Worm (Caenorhabditis elegans) whole organism, young adult: ENCODE data around the gene arx-5.

Experiments used
- F37B4.10 ChIP-seq: fragments of 200-800 bp; sonication (Bioruptor generic); IDR thresholded peaks from 2 replicates; pipeline ENCODE4 v1.3.6; 2022; ENCODE audit warnings: missing genetic modification characterization, missing compliant biosample characterization
- ama-1 ChIP-seq, 3 experiments: fragments of 150-350 bp in 1 of 3; sonication (generic microtip) in 2 of 3; optimal IDR thresholded peaks; 2 replicates each; lab custom pipeline; 2014 to 2018; ENCODE audit warnings: missing biosample characterization in 2 of 3, missing genetic modification characterization in 2 of 3, missing genetic modification reagents in 2 of 3
- ceh-58 ChIP-seq: fragments of 200-800 bp; sonication (Bioruptor generic); IDR thresholded peaks from 2 replicates; pipeline ENCODE4 v1.3.6; 2022; ENCODE audit warnings: missing genetic modification characterization, missing compliant biosample characterization
- die-1 ChIP-seq: sonication (generic microtip); optimal IDR thresholded peaks from 2 replicates; lab custom pipeline; 2016; ENCODE audit warnings: missing genotype, mild to moderate bottlenecking, missing genetic modification characterization, missing compliant biosample characterization
- dox-1 ChIP-seq: fragments of 200-800 bp; sonication (Bioruptor generic); IDR thresholded peaks from 2 replicates; pipeline ENCODE4 v1.3.6; 2022; ENCODE audit warnings: missing genetic modification reagents, missing genetic modification characterization, missing compliant biosample characterization
- lir-1 ChIP-seq: fragments of 200-800 bp; sonication (Bioruptor generic); conservative IDR thresholded peaks from 2 replicates; pipeline ENCODE4 v1.3.6; 2022; ENCODE audit warnings: missing genetic modification reagents, missing genetic modification characterization, missing compliant biosample characterization
- nhr-80 ChIP-seq: sonication (generic microtip); optimal IDR thresholded peaks from 2 replicates; lab custom pipeline; 2016; ENCODE audit warnings: missing genetic modification characterization, missing compliant biosample characterization
- repo-1 ChIP-seq: sonication (generic microtip); optimal IDR thresholded peaks from 2 replicates; lab custom pipeline; 2017; ENCODE audit warnings: mild to moderate bottlenecking, missing genetic modification characterization, missing compliant biosample characterization
- sdz-38 ChIP-seq: sonication (generic microtip); optimal IDR thresholded peaks from 2 replicates; lab custom pipeline; 2016; ENCODE audit warnings: missing genotype, missing genetic modification characterization, missing compliant biosample characterization
- snpc-1.1 ChIP-seq: sonication (generic microtip); optimal IDR thresholded peaks from 2 replicates; lab custom pipeline; 2017; ENCODE audit warnings: missing genetic modification characterization, mild to moderate bottlenecking, missing compliant biosample characterization, antibody characterized with exemption, moderate library complexity, missing genotype, missing genetic modification reagents; ENCODE audit not compliant: insufficient read depth
- unc-62 ChIP-seq: fragments of 150-350 bp; optimal IDR thresholded peaks from 2 replicates; lab custom pipeline; 2014; ENCODE audit warnings: missing biosample characterization, missing genetic modification reagents, missing genetic modification characterization
- xnd-1 ChIP-seq: sonication (generic microtip); optimal IDR thresholded peaks from 2 replicates; lab custom pipeline; 2016; ENCODE audit warnings: missing genotype, missing genetic modification reagents, missing genetic modification characterization, missing compliant biosample characterization

- TF ChIP-seq F37B4.10 (GFP tag; lab: Robert Waterston, UW) = no peak
- TF ChIP-seq snpc-1.1 (tag; lab: Kevin White, UChicago) = no peak
- TF ChIP-seq unc-62 (GFP tag; lab: Kevin White, UChicago) = no peak
- no peak for TF ChIP-seq lir-1
- no peak for TF ChIP-seq ceh-58 (GFP tag; lab: Robert Waterston, UW)
- no peak for TF ChIP-seq nhr-80 (tag; lab: Kevin White, UChicago)
- TF ChIP-seq dox-1 (GFP tag; lab: Robert Waterston, UW) = no peak
- no peak for TF ChIP-seq die-1 (tag; lab: Kevin White, UChicago)
- TF ChIP-seq repo-1 = no peak
- TF ChIP-seq sdz-38 (tag; lab: Kevin White, UChicago) = no peak
- no peak for TF ChIP-seq xnd-1 (tag; lab: Kevin White, UChicago)
- TF ChIP-seq ama-1 (optimal IDR thresholded peaks at IDR 0.05; lab: Kevin White, UChicago) = no peak
- no peak for TF ChIP-seq ama-1 (GFP tag; optimal IDR thresholded peaks at IDR 0.05; lab: Kevin White, UChicago)
Measured at ce11 chrIII:12851034-12851433, 33.1 kb upstream of the arx-5 start.
